Worm (Caenorhabditis elegans): ENCODE results near the gene Y46C8AL.11.

Gene Y46C8AL.11

DNA sequence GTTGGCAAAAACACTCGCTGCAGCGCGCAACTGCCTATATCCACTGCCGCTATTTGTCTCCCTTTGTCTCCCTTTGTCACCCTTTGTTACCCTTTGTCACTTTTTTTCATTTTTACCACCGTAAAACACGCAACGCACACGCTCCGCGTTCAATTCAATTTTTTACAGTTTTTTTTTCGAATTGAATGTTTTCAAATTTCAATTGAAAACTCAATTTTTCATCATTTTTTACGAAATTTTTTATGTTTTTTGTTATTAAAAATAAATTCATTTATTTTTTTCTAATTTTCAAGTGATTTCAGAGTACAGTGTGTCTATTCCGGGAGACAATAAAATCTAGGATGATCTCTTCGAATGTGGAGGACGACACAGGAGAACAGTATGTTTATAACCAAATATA lies at the start of gene Y46C8AL.11:
TSS of gene Y46C8AL.11 (plus strand) at position 301 of the 400 bp plus-strand sequence.
- TF ChIP-seq ztf-25 (GFP tag; IDR thresholded peaks at IDR 0.05) (no peak), rec-8 (tag; optimal IDR thresholded peaks at IDR 0.05) (no peak), zim-3 (tag; optimal IDR thresholded peaks at IDR 0.05) (no peak), Y79H2A.3 (GFP tag; conservative IDR thresholded peaks at IDR 0.05) (no peak), C17E4.6 (GFP tag; IDR thresholded peaks at IDR 0.05) (no peak), F57C9.4 (tag; optimal IDR thresholded peaks at IDR 0.05) (no peak), dpl-1 (GFP tag; optimal IDR thresholded peaks at IDR 0.05) (no peak), Y53F4B.3 (GFP tag; IDR thresholded peaks at IDR 0.05) (no peak)

- TF ChIP-seq T07F8.4 (tag; optimal IDR thresholded peaks at IDR 0.05), result no peak
- TF ChIP-seq aptf-3 (GFP tag; IDR thresholded peaks at IDR 0.05), result no peak
- TF ChIP-seq nhr-27 (tag; optimal IDR thresholded peaks at IDR 0.05), result no peak
- TF ChIP-seq F10E7.11 (tag; optimal IDR thresholded peaks at IDR 0.05), result no peak
- TF ChIP-seq lin-40 (tag; optimal IDR thresholded peaks at IDR 0.05), result no peak
- no peak for TF ChIP-seq sptf-2 (GFP tag; optimal IDR thresholded peaks at IDR 0.05)
- no peak for TF ChIP-seq unc-62 (GFP tag; optimal IDR thresholded peaks at IDR 0.05)
- TF ChIP-seq F49E8.2 (tag; optimal IDR thresholded peaks at IDR 0.05; ENCODE audit: insufficient read depth), result no peak
Observed at ce11 chrIV:3894004-3894480, 49.1 kb upstream of the Y46C8AL.11 start, which contains the start of gene F56D6.8. F56D6.8 (minus strand) TSS chrIV:3894430.

DNA sequence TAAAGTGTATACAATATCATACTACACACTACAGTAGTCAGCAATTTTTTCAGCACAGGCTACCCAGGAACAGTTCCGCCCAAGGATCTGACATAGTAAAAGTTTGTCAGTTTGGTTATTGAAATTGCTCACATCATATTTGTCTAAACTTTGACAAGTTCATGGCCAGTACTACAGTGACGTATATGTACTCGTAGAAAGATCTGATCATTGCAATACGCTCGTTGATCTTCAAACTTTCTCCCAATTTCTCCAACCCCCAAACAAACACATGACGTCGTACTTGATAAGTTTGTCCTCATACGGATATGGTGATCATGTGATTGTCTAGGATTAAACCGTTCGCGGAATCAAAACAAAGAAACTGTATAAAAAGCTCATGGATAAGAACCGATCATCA lies 48.3 kb upstream of the Y46C8AL.11 start, which contains the start of gene dct-8:
TSS of gene dct-8 (plus strand) at position 301 of the 400 bp plus-strand sequence.
- TF ChIP-seq T26A5.8 (tag; optimal IDR thresholded peaks at IDR 0.05) (no peak), ztf-26 (tag; optimal IDR thresholded peaks at IDR 0.05) (no peak), rpc-1 (optimal IDR thresholded peaks at IDR 0.05) (no peak), rpc-1 (tag; optimal IDR thresholded peaks at IDR 0.05) (no peak), nhr-179 (tag; optimal IDR thresholded peaks at IDR 0.05) (no peak), sptf-2 (GFP tag; optimal IDR thresholded peaks at IDR 0.05) (no peak), dpff-1 (tag; optimal IDR thresholded peaks at IDR 0.05) (no peak), T07F8.4 (tag; optimal IDR thresholded peaks at IDR 0.05) (no peak), hmg-1.2 (GFP tag; IDR thresholded peaks at IDR 0.05) (no peak), F37B4.10 (GFP tag; IDR thresholded peaks at IDR 0.05) (no peak), ztf-6 (GFP tag; IDR thresholded peaks at IDR 0.05) (no peak), aptf-2 (GFP tag; conservative IDR thresholded peaks at IDR 0.05) (no peak), zim-3 (tag; optimal IDR thresholded peaks at IDR 0.05) (no peak), ceh-58 (GFP tag; IDR thresholded peaks at IDR 0.05) (no peak), lsy-27 (tag; optimal IDR thresholded peaks at IDR 0.05; ENCODE audit: borderline replicate concordance, insufficient read depth) (no peak), snpc-1.3 (tag; optimal IDR thresholded peaks at IDR 0.05; ENCODE audit: insufficient read depth) (no peak), egl-18 (GFP tag; IDR thresholded peaks at IDR 0.05) (no peak), hmg-20 (GFP tag; IDR thresholded peaks at IDR 0.05) (no peak), hlh-26 (GFP tag; conservative IDR thresholded peaks at IDR 0.05) (no peak), bed-1 (GFP tag; IDR thresholded peaks at IDR 0.05) (no peak)

DNA sequence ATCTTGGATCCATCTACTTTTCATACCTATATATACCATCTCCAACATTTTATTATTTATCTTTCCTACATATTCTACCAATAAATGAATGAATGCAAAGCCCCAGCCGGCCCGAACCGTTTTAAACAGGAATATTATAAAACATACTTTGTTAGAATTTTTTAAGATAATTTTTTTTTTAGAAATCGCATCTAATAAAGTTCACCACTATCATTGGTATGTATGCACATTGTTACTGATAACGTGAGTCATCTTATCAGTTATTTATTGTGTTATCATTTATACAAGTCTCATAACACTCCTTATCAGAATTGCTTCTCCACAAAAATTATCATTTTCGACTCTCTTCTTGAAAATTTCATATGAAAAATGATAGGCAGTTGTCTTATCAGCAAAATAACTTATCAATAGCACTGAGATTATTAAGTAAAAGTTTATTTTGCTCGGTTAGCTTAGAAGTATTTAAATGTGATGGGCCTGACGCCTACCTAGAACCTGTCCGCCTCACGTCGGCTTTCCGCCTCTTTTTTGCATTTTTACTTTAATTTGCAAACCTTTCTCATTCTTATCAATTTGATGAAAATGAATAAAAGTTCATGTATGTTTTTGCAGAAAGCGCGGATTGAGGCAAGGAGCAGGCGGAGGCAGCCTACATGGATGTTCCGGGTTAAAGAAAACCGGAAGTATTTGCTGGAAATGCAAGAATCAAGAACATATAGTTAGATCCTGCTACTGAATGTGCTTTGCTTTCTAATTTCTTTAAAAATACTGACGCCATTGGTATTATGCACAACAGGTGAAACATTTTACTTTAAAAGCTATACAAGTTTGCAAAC lies 43.2 kb upstream of the Y46C8AL.11 start, which contains the start of gene srz-62:
TSS of gene srz-62 (plus strand) at position 786 of the 836 bp plus-strand sequence.
- peak; percentile 88 for TF ChIP-seq unc-62 (GFP tag; optimal IDR thresholded peaks at IDR 0.05)
- no peak for TF ChIP-seq lin-26 (GFP tag; IDR thresholded peaks at IDR 0.05)
- peak; percentile 50 for TF ChIP-seq tlf-1 (GFP tag; optimal IDR thresholded peaks at IDR 0.05)
- peak; percentile 82 for TF ChIP-seq atf-7 (tag; optimal IDR thresholded peaks at IDR 0.05)
- TF ChIP-seq Y53G8AR.9 (GFP tag; conservative IDR thresholded peaks at IDR 0.05), result no peak
- TF ChIP-seq ceh-27 (GFP tag; optimal IDR thresholded peaks at IDR 0.05), result no peak
- TF ChIP-seq nhr-80 (tag; optimal IDR thresholded peaks at IDR 0.05), result peak; percentile 95
- TF ChIP-seq let-607 (tag; optimal IDR thresholded peaks at IDR 0.05), result peak in 1 of 2 experiments; percentile 48
- peak; percentile 17 for TF ChIP-seq tbp1 (GFP tag; optimal IDR thresholded peaks at IDR 0.05)
- TF ChIP-seq ets-4 (GFP tag; optimal IDR thresholded peaks at IDR 0.05), result peak; percentile 89
- peak; percentile 44; the same call in 1 of the 2 replicates for TF ChIP-seq Y56A3A.18 (GFP tag; IDR thresholded peaks at IDR 0.05)
- peak; percentile 82 for TF ChIP-seq ztf-22 (GFP tag; optimal IDR thresholded peaks at IDR 0.05)
